Fruit fly (Drosophila melanogaster) whole organism, prepupa: ENCODE results near the gene blot.

Experiments
- Blimp-1 ChIP-seq: fragments of 200-800 bp; sonication (Bioruptor generic); optimal IDR thresholded peaks from 3 replicates; lab custom pipeline; 2017; ENCODE audit warnings: missing biosample characterization, missing genetic modification characterization, mild to moderate bottlenecking, moderate library complexity, missing genetic modification reagents
- CG10669 ChIP-seq: fragments of 200-800 bp; sonication (Bioruptor generic); optimal IDR thresholded peaks from 3 replicates; lab custom pipeline; 2018; ENCODE audit warnings: missing biosample characterization, mild to moderate bottlenecking, missing genetic modification characterization, moderate library complexity
- CG11294 ChIP-seq: fragments of 200-800 bp; sonication (Bioruptor generic); IDR thresholded peaks from 2 replicates; pipeline ENCODE4 v1.3.6; 2022; ENCODE audit warnings: missing biosample characterization, missing genetic modification characterization
- CG11762 ChIP-seq: fragments of 200-800 bp; sonication (Bioruptor generic); optimal IDR thresholded peaks from 3 replicates; lab custom pipeline; 2016; ENCODE audit warnings: missing biosample characterization, missing genetic modification characterization; ENCODE audit not compliant: insufficient read depth
- CG11902 ChIP-seq: fragments of 200-800 bp; sonication (Bioruptor generic); optimal IDR thresholded peaks from 3 replicates; lab custom pipeline; 2016; ENCODE audit warnings: missing biosample characterization, missing genetic modification characterization
- CG15336 ChIP-seq: fragments of 200-800 bp; sonication (Bioruptor generic); IDR thresholded peaks from 2 replicates; pipeline ENCODE4 v1.3.6; 2022; ENCODE audit warnings: missing biosample characterization, missing genetic modification characterization
- CG1621 ChIP-seq: fragments of 200-800 bp; sonication (Bioruptor generic); optimal IDR thresholded peaks from 3 replicates; lab custom pipeline; 2018; ENCODE audit warnings: missing biosample characterization, mild to moderate bottlenecking, missing genetic modification characterization
- CG3032 ChIP-seq: fragments of 200-800 bp; optimal IDR thresholded peaks from 2 replicates; lab custom pipeline; 2019; ENCODE audit warnings: missing biosample characterization, mild to moderate bottlenecking, missing genetic modification characterization, moderate library complexity
- CG32006 ChIP-seq: fragments of 200-800 bp; sonication (Bioruptor generic); optimal IDR thresholded peaks from 3 replicates; lab custom pipeline; 2017; ENCODE audit warnings: missing biosample characterization, mild to moderate bottlenecking, missing genetic modification characterization
- CG4318 ChIP-seq: fragments of 200-800 bp; sonication (Bioruptor generic); optimal IDR thresholded peaks from 3 replicates; lab custom pipeline; 2017; ENCODE audit warnings: missing biosample characterization, mild to moderate bottlenecking, missing genetic modification characterization
- CG6163 ChIP-seq: fragments of 200-800 bp; sonication (Bioruptor generic); IDR thresholded peaks from 3 replicates; pipeline ENCODE4 v1.3.6; 2022; ENCODE audit warnings: missing biosample characterization, missing genetic modification characterization
- CG6276 ChIP-seq: fragments of 200-800 bp; sonication (Bioruptor generic); optimal IDR thresholded peaks from 2 replicates; lab custom pipeline; 2017; ENCODE audit warnings: missing biosample characterization, mild to moderate bottlenecking, missing genetic modification characterization
- CG6854 ChIP-seq: fragments of 200-800 bp; sonication (Bioruptor generic); optimal IDR thresholded peaks from 2 replicates; lab custom pipeline; 2017; ENCODE audit warnings: missing biosample characterization, mild to moderate bottlenecking, missing genetic modification characterization
- CG7368 ChIP-seq: fragments of 200-800 bp; sonication (Bioruptor generic); optimal IDR thresholded peaks from 3 replicates; lab custom pipeline; 2016; ENCODE audit warnings: missing biosample characterization, missing genetic modification characterization
- CG8119 ChIP-seq: fragments of 200-800 bp; sonication (Bioruptor generic); IDR thresholded peaks from 3 replicates; pipeline ENCODE4 v1.3.6; 2022; ENCODE audit warnings: missing biosample characterization, missing genetic modification characterization
- CG8319 ChIP-seq: fragments of 200-800 bp; sonication (Bioruptor generic); optimal IDR thresholded peaks from 3 replicates; lab custom pipeline; 2016; ENCODE audit warnings: missing biosample characterization, missing genetic modification characterization
- CG8632 ChIP-seq: fragments of 200-800 bp; sonication (Bioruptor generic); optimal IDR thresholded peaks from 3 replicates; lab custom pipeline; 2016; ENCODE audit warnings: missing biosample characterization, missing genetic modification characterization
- CG9139 ChIP-seq: fragments of 200-800 bp; sonication (Bioruptor generic); optimal IDR thresholded peaks from 3 replicates; lab custom pipeline; 2017; ENCODE audit warnings: missing biosample characterization, mild to moderate bottlenecking, missing genetic modification characterization
- Eip75B ChIP-seq: fragments of 200-800 bp; sonication (Bioruptor generic); optimal IDR thresholded peaks from 3 replicates; lab custom pipeline; 2016; ENCODE audit warnings: missing biosample characterization, missing genetic modification characterization
- Eip78C ChIP-seq: fragments of 200-800 bp; sonication (Bioruptor generic); peaks from one replicate; lab custom pipeline; 2016; ENCODE audit warnings: missing biosample characterization, missing genetic modification characterization
- Eip93F ChIP-seq: fragments of 200-800 bp; sonication (Bioruptor generic); optimal IDR thresholded peaks from 2 replicates; lab custom pipeline; 2016; ENCODE audit warnings: missing biosample characterization, mild to moderate bottlenecking, missing genetic modification characterization
- Ets96B ChIP-seq: fragments of 200-800 bp; optimal IDR thresholded peaks from 2 replicates; lab custom pipeline; 2019; ENCODE audit warnings: missing biosample characterization, mild to moderate bottlenecking, missing genetic modification characterization, moderate library complexity
- Gug ChIP-seq: fragments of 200-800 bp; sonication (Bioruptor generic); IDR thresholded peaks from 2 replicates; pipeline ENCODE4 v1.3.6; 2022; ENCODE audit warnings: missing biosample characterization, missing genetic modification characterization
- Hr39 ChIP-seq: fragments of 200-800 bp; sonication (Bioruptor generic); optimal IDR thresholded peaks from 2 replicates; lab custom pipeline; 2016; ENCODE audit warnings: missing biosample characterization, missing genetic modification characterization
- Hr4 ChIP-seq: fragments of 200-800 bp; sonication (Bioruptor generic); optimal IDR thresholded peaks from 3 replicates; lab custom pipeline; 2016; ENCODE audit warnings: missing biosample characterization, missing genetic modification characterization
- Lpt ChIP-seq: fragments of 200-800 bp; sonication (Bioruptor generic); optimal IDR thresholded peaks from 3 replicates; lab custom pipeline; 2016; ENCODE audit warnings: missing biosample characterization, missing genetic modification characterization
- Met ChIP-seq: fragments of 200-800 bp; sonication (Bioruptor generic); optimal IDR thresholded peaks from 3 replicates; lab custom pipeline; 2016; ENCODE audit warnings: missing biosample characterization, missing genetic modification characterization
- OdsH ChIP-seq: fragments of 200-800 bp; sonication (Bioruptor generic); optimal IDR thresholded peaks from 3 replicates; lab custom pipeline; 2016; ENCODE audit warnings: missing biosample characterization, missing genetic modification characterization
- Sox14 ChIP-seq: fragments of 200-800 bp; sonication (Bioruptor generic); optimal IDR thresholded peaks from 3 replicates; lab custom pipeline; 2016; ENCODE audit warnings: missing biosample characterization, missing genetic modification characterization
- Sox15 ChIP-seq: fragments of 200-800 bp; sonication (Bioruptor generic); optimal IDR thresholded peaks from 3 replicates; lab custom pipeline; 2016; ENCODE audit warnings: missing biosample characterization, missing genetic modification characterization
- achi ChIP-seq: fragments of 200-800 bp; sonication (Bioruptor generic); optimal IDR thresholded peaks from 3 replicates; lab custom pipeline; 2016; ENCODE audit warnings: missing biosample characterization, missing genetic modification characterization
- acj6 ChIP-seq: fragments of 200-800 bp; sonication (Bioruptor generic); optimal IDR thresholded peaks from 3 replicates; lab custom pipeline; 2016; ENCODE audit warnings: missing biosample characterization, missing genetic modification characterization
- eg ChIP-seq: fragments of 200-800 bp; sonication (Bioruptor generic); IDR thresholded peaks from 3 replicates; pipeline ENCODE4 v1.3.6; 2022; ENCODE audit warnings: missing biosample characterization, missing genetic modification characterization
- esn ChIP-seq: fragments of 200-800 bp; sonication (Bioruptor generic); optimal IDR thresholded peaks from 2 replicates; lab custom pipeline; 2016; ENCODE audit warnings: missing biosample characterization, mild to moderate bottlenecking, missing genetic modification characterization, moderate library complexity
- fd59A ChIP-seq: fragments of 200-800 bp; sonication (Bioruptor generic); optimal IDR thresholded peaks from 2 replicates; lab custom pipeline; 2017; ENCODE audit warnings: missing biosample characterization, mild to moderate bottlenecking, missing genetic modification characterization, missing genetic modification reagents
- fkh ChIP-seq: fragments of 200-800 bp; sonication (Bioruptor generic); optimal IDR thresholded peaks from 3 replicates; lab custom pipeline; 2017; ENCODE audit warnings: missing biosample characterization, mild to moderate bottlenecking, missing genetic modification characterization, moderate library complexity
- lz ChIP-seq: fragments of 200-800 bp; sonication (Bioruptor generic); optimal IDR thresholded peaks from 3 replicates; lab custom pipeline; 2016; ENCODE audit warnings: missing biosample characterization, missing genetic modification characterization
- net ChIP-seq: fragments of 200-800 bp; sonication (Bioruptor generic); optimal IDR thresholded peaks from 3 replicates; lab custom pipeline; 2016; ENCODE audit warnings: missing biosample characterization, missing genetic modification characterization
- pdm3 ChIP-seq: fragments of 200-800 bp; sonication (Bioruptor generic); optimal IDR thresholded peaks from 3 replicates; lab custom pipeline; 2016; ENCODE audit warnings: missing biosample characterization, missing genetic modification characterization
- ss ChIP-seq, 2 experiments: fragments of 200-800 bp; sonication (Bioruptor generic); optimal IDR thresholded peaks; 2 replicates in 1 of 2; 3 replicates in 1 of 2; lab custom pipeline; 2017 to 2018; ENCODE audit warnings: mild to moderate bottlenecking in 2 of 2, missing biosample characterization in 2 of 2, missing genetic modification characterization in 2 of 2, moderate library complexity in 1 of 2
- svp ChIP-seq: fragments of 200-800 bp; sonication (Bioruptor generic); peaks from one replicate; lab custom pipeline; 2016; ENCODE audit warnings: missing biosample characterization, missing genetic modification characterization
- topi ChIP-seq: fragments of 200-800 bp; sonication (Bioruptor generic); optimal IDR thresholded peaks from 3 replicates; lab custom pipeline; 2016; ENCODE audit warnings: missing biosample characterization, missing genetic modification characterization
- vri ChIP-seq: fragments of 200-800 bp; sonication (Bioruptor generic); optimal IDR thresholded peaks from 3 replicates; lab custom pipeline; 2016; ENCODE audit warnings: missing biosample characterization, mild to moderate bottlenecking, missing genetic modification characterization

Gene blot

dm6 chr3L:17415967-17416749, 5.2 kb downstream of the blot start (continued):
- TF ChIP-seq ss (GFP tag; optimal IDR thresholded peaks at IDR 0.05; lab: Kevin White, UChicago) (peak; percentile 91 to 94), CG10669 (GFP tag; lab: Kevin White, UChicago) (peak; percentile 91), CG7368 (peak; percentile 70), Ets96B (tag; lab: Kevin White, UChicago) (peak; percentile 92), CG11762 (GFP tag; lab: Kevin White, UChicago) (peak; percentile 61), CG11902 (GFP tag; lab: Kevin White, UChicago) (peak; percentile 47), eg (GFP tag; lab: Robert Waterston, UW) (no peak), CG1621 (tag; lab: Kevin White, UChicago) (peak; percentile 87), CG15336 (no peak), Eip93F (GFP tag; lab: Kevin White, UChicago) (no peak), OdsH (GFP tag; lab: Kevin White, UChicago) (peak; percentile 76), Met (GFP tag; lab: Kevin White, UChicago) (peak; percentile 49), net (GFP tag; lab: Kevin White, UChicago) (peak; percentile 76), Sox15 (GFP tag; lab: Kevin White, UChicago) (peak; percentile 70), CG3032 (tag; lab: Kevin White, UChicago) (peak; percentile 86), pdm3 (GFP tag; lab: Kevin White, UChicago) (peak; percentile 75), Sox14 (GFP tag; lab: Kevin White, UChicago) (peak; percentile 59), achi (GFP tag; lab: Kevin White, UChicago) (peak; percentile 64), Lpt (GFP tag; lab: Kevin White, UChicago) (no peak), CG8632 (GFP tag; lab: Kevin White, UChicago) (peak; percentile 71), Eip78C (GFP tag; lab: Kevin White, UChicago) (peak; percentile 95), Hr39 (GFP tag; lab: Kevin White, UChicago) (peak; percentile 16), CG6276 (GFP tag; lab: Kevin White, UChicago) (no peak), Blimp-1 (GFP tag; lab: Kevin White, UChicago) (no peak), fkh (GFP tag; lab: Kevin White, UChicago) (peak; percentile 11), CG8319 (GFP tag; lab: Kevin White, UChicago) (peak; percentile 59), topi (GFP tag; lab: Kevin White, UChicago) (peak; percentile 63), Gug (GFP tag; lab: Robert Waterston, UW) (no peak), CG32006 (peak; percentile 42), Hr4 (peak; percentile 12), CG4318 (GFP tag; lab: Kevin White, UChicago) (no peak), CG8119 (no peak; the same call in 2 of the 3 replicates), acj6 (GFP tag; lab: Kevin White, UChicago) (peak; percentile 73), fd59A (GFP tag; lab: Kevin White, UChicago) (peak; percentile 84)

- TF ChIP-seq CG1621 (tag; lab: Kevin White, UChicago) (peak; percentile 0), Eip75B (GFP tag; lab: Kevin White, UChicago) (no peak)
Observed at dm6 chr3L:17412146-17412545, 9.2 kb downstream of the blot start.

DNA sequence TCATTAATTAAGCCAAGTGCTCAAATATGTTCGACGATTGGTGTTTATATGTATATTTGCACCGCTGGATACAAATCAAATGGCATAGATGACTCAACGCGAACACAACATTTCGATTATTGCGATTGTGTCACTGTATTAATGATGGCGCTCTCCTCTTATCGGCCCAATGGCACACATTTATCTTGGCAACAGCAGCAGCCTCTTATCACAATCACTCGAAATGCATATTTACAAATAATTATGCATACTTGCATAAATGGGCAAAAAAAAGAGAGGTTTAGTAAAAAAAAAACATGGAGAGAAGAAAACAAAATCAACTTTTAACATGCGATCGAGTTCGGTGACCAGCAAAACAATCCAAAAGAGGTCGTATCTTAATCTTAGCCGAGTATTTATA, 10.0 kb downstream of the blot start:
- TF ChIP-seq vri (GFP tag; lab: Kevin White, UChicago) (peak; percentile 44), CG8119 (no peak), CG6163 (no peak), CG11294 (GFP tag; lab: Robert Waterston, UW) (no peak), CG6854 (GFP tag; lab: Kevin White, UChicago) (no peak), svp (GFP tag; lab: Kevin White, UChicago) (peak; percentile 24), esn (GFP tag; lab: Kevin White, UChicago) (no peak), CG9139 (GFP tag; lab: Kevin White, UChicago) (no peak), lz (GFP tag; lab: Kevin White, UChicago) (no peak)
